Fruit fly (Drosophila melanogaster) whole organism, embryonic: ENCODE data around the gene CG17612.
A peak's percentile ranks its signal among the peaks of the same experiment; 100 is the strongest.

Source experiments
- CG12104 ChIP-seq: fragments of 200-800 bp; sonication (Bioruptor generic); optimal IDR thresholded peaks from 3 replicates; lab custom pipeline; 2016; ENCODE audit warnings: missing biosample characterization, missing genetic modification characterization
- CG12236 ChIP-seq: fragments of 200-800 bp; sonication (Bioruptor generic); optimal IDR thresholded peaks from 2 replicates; lab custom pipeline; 2016; ENCODE audit warnings: missing biosample characterization, missing genetic modification characterization
- CG12391 ChIP-seq: fragments of 200-800 bp; sonication (Bioruptor generic); optimal IDR thresholded peaks from 3 replicates; lab custom pipeline; 2018; ENCODE audit warnings: missing biosample characterization, mild to moderate bottlenecking, missing genetic modification characterization, moderate library complexity
- CG15601 ChIP-seq: fragments of 200-800 bp; sonication (Bioruptor generic); optimal IDR thresholded peaks from 3 replicates; lab custom pipeline; 2019; ENCODE audit warnings: missing biosample characterization, mild to moderate bottlenecking, missing genetic modification characterization, moderate library complexity
- CG16813 ChIP-seq: fragments of 200-800 bp; sonication (Bioruptor generic); IDR thresholded peaks from 3 replicates; pipeline ENCODE4 v1.3.6; 2022; ENCODE audit warnings: missing biosample characterization, missing genetic modification characterization; ENCODE audit not compliant: partially characterized antibody
- CG16815 ChIP-seq: fragments of 200-800 bp; sonication (Bioruptor generic); optimal IDR thresholded peaks from 3 replicates; lab custom pipeline; 2017; ENCODE audit warnings: missing biosample characterization, mild to moderate bottlenecking, missing genetic modification characterization
- CG16863 ChIP-seq: fragments of 200-800 bp; sonication (Bioruptor generic); optimal IDR thresholded peaks from 3 replicates; lab custom pipeline; 2016; ENCODE audit warnings: missing biosample characterization, missing genetic modification characterization
- CG18476 ChIP-seq: fragments of 200-800 bp; sonication (Bioruptor generic); optimal IDR thresholded peaks from 2 replicates; lab custom pipeline; 2016; ENCODE audit warnings: missing biosample characterization, mild to moderate bottlenecking, missing genetic modification characterization
- CG2199 ChIP-seq: fragments of 200-800 bp; sonication (Bioruptor generic); IDR thresholded peaks from 3 replicates; pipeline ENCODE4 v1.3.6; 2022; ENCODE audit warnings: missing biosample characterization, missing genetic modification characterization
- CG31224 ChIP-seq: fragments of 200-800 bp; sonication (Bioruptor generic); IDR thresholded peaks from 2 replicates; pipeline ENCODE4 v1.3.6; 2022; ENCODE audit warnings: missing biosample characterization, missing genetic modification characterization
- CG32532 ChIP-seq: fragments of 200-800 bp; sonication (Bioruptor generic); IDR thresholded peaks from 2 replicates; pipeline ENCODE4 v1.3.6; 2022; ENCODE audit warnings: missing biosample characterization, missing genetic modification characterization
- CG33213 ChIP-seq: fragments of 200-800 bp; sonication (Bioruptor generic); optimal IDR thresholded peaks from 3 replicates; lab custom pipeline; 2016; ENCODE audit warnings: missing biosample characterization, missing genetic modification characterization
- CG34376 ChIP-seq: fragments of 200-800 bp; sonication (Bioruptor generic); optimal IDR thresholded peaks from 2 replicates; lab custom pipeline; 2018; ENCODE audit warnings: missing biosample characterization, mild to moderate bottlenecking, missing genetic modification characterization
- CG5953 ChIP-seq: fragments of 200-800 bp; sonication (Bioruptor generic); IDR thresholded peaks from 2 replicates; pipeline ENCODE4 v1.3.6; 2022; ENCODE audit warnings: missing biosample characterization, missing genetic modification characterization
- CG6689 ChIP-seq: fragments of 200-800 bp; sonication (Bioruptor generic); IDR thresholded peaks from 2 replicates; pipeline ENCODE4 v1.3.6; 2022; ENCODE audit warnings: missing biosample characterization, missing genetic modification characterization
- CG7271 ChIP-seq: fragments of 200-800 bp; sonication (Bioruptor generic); optimal IDR thresholded peaks from 2 replicates; lab custom pipeline; 2018; ENCODE audit warnings: missing biosample characterization, mild to moderate bottlenecking, missing genetic modification characterization, moderate library complexity
- CG7745 ChIP-seq: fragments of 200-800 bp; sonication (Bioruptor generic); optimal IDR thresholded peaks from 2 replicates; lab custom pipeline; 2018; ENCODE audit warnings: missing biosample characterization, mild to moderate bottlenecking, missing genetic modification characterization, moderate library complexity
- CG9215 ChIP-seq: fragments of 200-800 bp; sonication (Bioruptor generic); IDR thresholded peaks from 2 replicates; pipeline ENCODE4 v1.3.6; 2022; ENCODE audit warnings: missing biosample characterization, missing genetic modification characterization
- CG9797 ChIP-seq: fragments of 200-800 bp; sonication (Bioruptor generic); optimal IDR thresholded peaks from 3 replicates; lab custom pipeline; 2018; ENCODE audit warnings: missing biosample characterization, mild to moderate bottlenecking, missing genetic modification characterization
- CHES-1-like ChIP-seq: fragments of 200-800 bp; sonication (Bioruptor generic); optimal IDR thresholded peaks from 2 replicates; lab custom pipeline; 2016; ENCODE audit warnings: missing biosample characterization, missing genetic modification characterization
- Doc2 ChIP-seq: fragments of 200-800 bp; sonication (Bioruptor generic); IDR thresholded peaks from 2 replicates; pipeline ENCODE4 v1.3.6; 2022; ENCODE audit warnings: missing biosample characterization, missing genetic modification characterization
- Doc3 ChIP-seq: fragments of 200-800 bp; sonication (Bioruptor generic); IDR thresholded peaks from 3 replicates; pipeline ENCODE4 v1.3.6; 2022; ENCODE audit warnings: missing biosample characterization, missing genetic modification characterization; ENCODE audit not compliant: partially characterized antibody
- HHEX ChIP-seq: fragments of 200-800 bp; sonication (Bioruptor generic); optimal IDR thresholded peaks from 3 replicates; lab custom pipeline; 2017; ENCODE audit warnings: missing biosample characterization, mild to moderate bottlenecking, missing genetic modification characterization, missing genetic modification reagents
- Hmr ChIP-seq: fragments of 200-800 bp; sonication (Bioruptor generic); optimal IDR thresholded peaks from 3 replicates; lab custom pipeline; 2017; ENCODE audit warnings: mild to moderate bottlenecking, missing biosample characterization, missing genetic modification reagents, missing genetic modification characterization
- Hmx ChIP-seq: fragments of 200-800 bp; sonication (Bioruptor generic); optimal IDR thresholded peaks from 2 replicates; lab custom pipeline; 2016; ENCODE audit warnings: missing biosample characterization, missing genetic modification characterization
- Mrtf ChIP-seq: fragments of 200-800 bp; sonication (Bioruptor generic); IDR thresholded peaks from 3 replicates; pipeline ENCODE4 v1.3.6; 2022; ENCODE audit warnings: missing biosample characterization, missing genetic modification characterization
- NC2α ChIP-seq: fragments of 200-800 bp; sonication (Bioruptor generic); optimal IDR thresholded peaks from 2 replicates; lab custom pipeline; 2016; ENCODE audit warnings: missing biosample characterization, missing genetic modification characterization
- Oli ChIP-seq: fragments of 200-800 bp; sonication (Bioruptor generic); optimal IDR thresholded peaks from 2 replicates; lab custom pipeline; 2018; ENCODE audit warnings: missing biosample characterization, mild to moderate bottlenecking, missing genetic modification characterization, moderate library complexity
- Rfx ChIP-seq: fragments of 200-800 bp; sonication (Bioruptor generic); IDR thresholded peaks from 2 replicates; pipeline ENCODE4 v1.3.6; 2022; ENCODE audit warnings: missing biosample characterization, missing genetic modification characterization
- Stat92E ChIP-seq, 3 experiments: fragments of >200 bp in 2 of 3; fragments of 200-800 bp in 1 of 3; sonication (Bioruptor generic) in 1 of 3; optimal IDR thresholded peaks; 2 replicates each; lab custom pipeline; 2017 to 2019; ENCODE audit warnings: missing biosample characterization in 3 of 3, missing genetic modification characterization in 3 of 3, mild to moderate bottlenecking in 1 of 3, moderate library complexity in 1 of 3
- Xbp1 ChIP-seq: fragments of 200-800 bp; sonication (Bioruptor generic); optimal IDR thresholded peaks from 3 replicates; lab custom pipeline; 2016; ENCODE audit warnings: missing biosample characterization, mild to moderate bottlenecking, missing genetic modification characterization
- amos ChIP-seq: fragments of 200-800 bp; sonication (Bioruptor generic); IDR thresholded peaks from 2 replicates; pipeline ENCODE4 v1.3.6; 2022; ENCODE audit warnings: missing biosample characterization, missing genetic modification characterization; ENCODE audit not compliant: partially characterized antibody
- btn ChIP-seq: fragments of 200-800 bp; sonication (Bioruptor generic); optimal IDR thresholded peaks from 2 replicates; lab custom pipeline; 2016; ENCODE audit warnings: missing biosample characterization, missing genetic modification characterization
- cad ChIP-seq: fragments of >200 bp; optimal IDR thresholded peaks from 2 replicates; lab custom pipeline; 2017; ENCODE audit warnings: missing biosample characterization, missing genetic modification characterization
- chn ChIP-seq: fragments of 200-800 bp; sonication (Bioruptor generic); optimal IDR thresholded peaks from 2 replicates; lab custom pipeline; 2016; ENCODE audit warnings: missing biosample characterization, missing genetic modification characterization
- croc ChIP-seq: fragments of 200-800 bp; sonication (Bioruptor generic); conservative IDR thresholded peaks from 3 replicates; pipeline ENCODE4 v1.3.6; 2022; ENCODE audit warnings: missing biosample characterization, missing genetic modification characterization
- cwo ChIP-seq: fragments of 200-800 bp; sonication (Bioruptor generic); optimal IDR thresholded peaks from 3 replicates; lab custom pipeline; 2017; ENCODE audit warnings: missing biosample characterization, missing genetic modification characterization, mild to moderate bottlenecking, moderate library complexity, missing genetic modification reagents
- dan ChIP-seq: fragments of 200-800 bp; sonication (Bioruptor generic); IDR thresholded peaks from 2 replicates; pipeline ENCODE4 v1.3.6; 2022; ENCODE audit warnings: missing biosample characterization, missing genetic modification characterization
- esg ChIP-seq: fragments of 200-800 bp; sonication (Bioruptor generic); conservative IDR thresholded peaks from 2 replicates; pipeline ENCODE4 v1.3.6; 2022; ENCODE audit warnings: missing biosample characterization, missing genetic modification characterization
- ewg ChIP-seq: fragments of 200-800 bp; sonication (Bioruptor generic); optimal IDR thresholded peaks from 3 replicates; lab custom pipeline; 2017; ENCODE audit warnings: mild to moderate bottlenecking, missing biosample characterization, missing genetic modification reagents, missing genetic modification characterization
- mirr ChIP-seq: fragments of 200-800 bp; sonication (Bioruptor generic); optimal IDR thresholded peaks from 3 replicates; lab custom pipeline; 2018; ENCODE audit warnings: missing biosample characterization, mild to moderate bottlenecking, missing genetic modification characterization
- pan ChIP-seq, 4 experiments: fragments of >200 bp in 3 of 4; fragments of 200-800 bp in 1 of 4; sonication (Bioruptor generic) in 1 of 4; optimal IDR thresholded peaks in 3 of 4; IDR thresholded peaks in 1 of 4; 2 replicates each; pipeline versions ENCODE4 v1.3.6 to Lab custom; 2017 to 2022; ENCODE audit warnings: missing biosample characterization in 2 of 4, missing genetic modification characterization in 2 of 4, mixed read lengths in 1 of 4
- prd ChIP-seq, 3 experiments: fragments of >200 bp in 2 of 3; fragments of 200-800 bp in 1 of 3; sonication (Bioruptor generic) in 1 of 3; optimal IDR thresholded peaks in 2 of 3; IDR thresholded peaks in 1 of 3; 2 replicates in 2 of 3; 3 replicates in 1 of 3; pipeline versions ENCODE4 v1.3.6 to Lab custom; 2017 to 2022; ENCODE audit warnings: missing biosample characterization in 1 of 3, missing genetic modification characterization in 1 of 3
- sd ChIP-seq: fragments of 200-800 bp; sonication (Bioruptor generic); optimal IDR thresholded peaks from 3 replicates; lab custom pipeline; 2018; ENCODE audit warnings: missing biosample characterization, mild to moderate bottlenecking, missing genetic modification characterization, moderate library complexity
- tx ChIP-seq: fragments of 200-800 bp; sonication (Bioruptor generic); optimal IDR thresholded peaks from 2 replicates; lab custom pipeline; 2016; ENCODE audit warnings: missing biosample characterization, missing genetic modification characterization
- wdn ChIP-seq: fragments of 200-800 bp; sonication (Bioruptor generic); IDR thresholded peaks from 2 replicates; pipeline ENCODE4 v1.3.6; 2022; ENCODE audit warnings: missing biosample characterization, missing genetic modification characterization
- zfh2 ChIP-seq: fragments of 200-800 bp; sonication (Bioruptor generic); optimal IDR thresholded peaks from 2 replicates; lab custom pipeline; 2016; ENCODE audit warnings: missing biosample characterization, missing genetic modification characterization

CG17612 gene

dm6 chr2L:4332962-4333757, 49.4 kb downstream of the CG17612 start (continued):
- TF ChIP-seq CG12104 (GFP tag; lab: Kevin White, UChicago), result peak; percentile 50
- TF ChIP-seq CHES-1-like, result peak; percentile 0
- peak; percentile 89 for TF ChIP-seq CG2199 (GFP tag; lab: Robert Waterston, UW)
- no peak for TF ChIP-seq prd (optimal IDR thresholded peaks at IDR 0.05; lab: Kevin White, UChicago)
- TF ChIP-seq prd (GFP tag; IDR thresholded peaks at IDR 0.05; lab: Robert Waterston, UW), result peak; percentile 83
- no peak for TF ChIP-seq Doc2 (GFP tag; lab: Robert Waterston, UW)
- peak; percentile 56 for TF ChIP-seq chn (GFP tag; lab: Kevin White, UChicago)
- peak; percentile 63 for TF ChIP-seq CG5953 (GFP tag; lab: Robert Waterston, UW)
- peak; percentile 40; the same call in 1 of the 3 replicates for TF ChIP-seq Doc3 (GFP tag; lab: Robert Waterston, UW)
- TF ChIP-seq dan, result no peak; the same call in 1 of the 2 replicates
- peak; percentile 89 for TF ChIP-seq CG32532 (GFP tag; lab: Robert Waterston, UW)
- peak; percentile 53 for TF ChIP-seq CG15601 (tag; lab: Kevin White, UChicago)
- TF ChIP-seq wdn (GFP tag; lab: Robert Waterston, UW), result peak; percentile 71
- TF ChIP-seq pan (optimal IDR thresholded peaks at IDR 0.05; lab: Kevin White, UChicago), result no peak
- TF ChIP-seq pan (GFP tag; optimal IDR thresholded peaks at IDR 0.05 in 1 of 2, IDR thresholded peaks at IDR 0.05 in 1 of 2), result peak in 1 of 2 experiments; percentile 89
- no peak for TF ChIP-seq cad (GFP tag; lab: Kevin White, UChicago)
- TF ChIP-seq ewg (GFP tag; lab: Kevin White, UChicago), result peak; percentile 83
- peak; percentile 77 for TF ChIP-seq CG18476
- TF ChIP-seq amos, result no peak; the same call in 1 of the 2 replicates
- peak; percentile 88 for TF ChIP-seq HHEX (GFP tag; lab: Kevin White, UChicago)
- TF ChIP-seq CG9797, result peak; percentile 9
- TF ChIP-seq CG12391 (tag; lab: Kevin White, UChicago), result peak; percentile 76
- TF ChIP-seq CG7271 (tag; lab: Kevin White, UChicago), result no peak
- TF ChIP-seq CG9215 (GFP tag; lab: Robert Waterston, UW), result peak; percentile 69
- peak; percentile 78 for TF ChIP-seq esg
- peak; percentile 64 for TF ChIP-seq sd (tag; lab: Kevin White, UChicago)
- peak; percentile 67 for TF ChIP-seq CG16815
- peak; percentile 75 for TF ChIP-seq Hmr (GFP tag; lab: Kevin White, UChicago)
- peak; percentile 76 for TF ChIP-seq btn (GFP tag; lab: Kevin White, UChicago)
- peak; percentile 74 for TF ChIP-seq CG33213 (GFP tag; lab: Kevin White, UChicago)
- peak; percentile 84 for TF ChIP-seq Xbp1 (GFP tag; lab: Kevin White, UChicago)
- peak; percentile 85 for TF ChIP-seq Rfx (GFP tag; lab: Robert Waterston, UW)
- peak; percentile 85 for TF ChIP-seq CG6689 (GFP tag; lab: Robert Waterston, UW)
- peak; percentile 62 for TF ChIP-seq zfh2 (GFP tag; lab: Kevin White, UChicago)
- peak; percentile 52 for TF ChIP-seq CG34376
- TF ChIP-seq NC2α (GFP tag; lab: Kevin White, UChicago), result peak; percentile 72
- peak; percentile 81 for TF ChIP-seq Mrtf (GFP tag; lab: Robert Waterston, UW)
- peak; percentile 37 for TF ChIP-seq Hmx (GFP tag; lab: Kevin White, UChicago)
- peak; percentile 65 for TF ChIP-seq CG12236 (GFP tag; lab: Kevin White, UChicago)
- peak; percentile 76 for TF ChIP-seq CG31224 (GFP tag; lab: Robert Waterston, UW)
- TF ChIP-seq CG7745 (tag; lab: Kevin White, UChicago), result no peak
- peak in 2 of 3 experiments; percentile 40 to 52 for TF ChIP-seq Stat92E (GFP tag; optimal IDR thresholded peaks at IDR 0.05; lab: Kevin White, UChicago)
- no peak for TF ChIP-seq CG16813 (GFP tag; lab: Robert Waterston, UW)
- TF ChIP-seq cwo (GFP tag; lab: Kevin White, UChicago), result peak; percentile 82
- peak; percentile 81 for TF ChIP-seq tx (GFP tag; lab: Kevin White, UChicago)
- peak; percentile 84 for TF ChIP-seq Oli (tag; lab: Kevin White, UChicago)
- TF ChIP-seq mirr (GFP tag; lab: Kevin White, UChicago), result peak; percentile 82
- peak; percentile 85 for TF ChIP-seq CG16863 (GFP tag; lab: Kevin White, UChicago)
- peak; percentile 62 for TF ChIP-seq croc (GFP tag; lab: Robert Waterston, UW)
